Fruit fly (Drosophila melanogaster): ENCODE results near the gene CG34437.
A peak's percentile ranks its signal among the peaks of the same experiment; 100 is the strongest.

Gene CG34437

DNA sequence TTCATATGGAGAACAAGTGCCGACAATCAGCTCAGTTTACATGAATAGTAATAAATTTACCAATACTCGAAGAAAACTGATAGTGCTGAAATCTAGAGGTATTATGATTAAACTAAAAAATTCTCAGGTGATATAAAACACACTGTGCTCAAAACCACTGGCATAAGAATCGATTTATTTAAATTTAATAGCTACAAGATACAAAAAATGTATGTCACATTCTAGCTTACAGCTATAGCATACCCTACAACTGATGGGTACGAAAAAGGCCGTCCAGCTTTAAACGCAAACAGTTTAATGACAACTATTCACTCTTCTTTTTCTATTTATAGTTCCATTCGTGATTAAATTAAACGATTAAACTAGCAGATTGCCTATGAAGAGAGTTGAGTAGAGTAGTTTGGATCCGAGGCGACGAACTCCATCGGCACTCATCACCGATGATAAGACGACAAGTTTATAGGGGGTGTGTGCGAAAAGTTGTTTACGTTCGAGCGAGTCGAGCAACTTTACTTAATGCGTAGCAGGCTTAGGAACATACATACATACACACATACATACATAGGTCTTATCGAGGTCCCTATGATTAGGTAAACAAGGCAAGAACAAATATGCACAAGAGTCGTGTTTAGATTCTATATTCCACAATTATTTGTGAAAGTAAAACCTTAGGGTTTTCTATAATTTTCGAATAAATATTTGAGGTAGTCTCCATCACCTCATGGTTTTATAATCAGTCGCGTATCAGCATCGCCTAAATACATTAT lies 45.4 kb downstream of the CG34437 start (continued):
- peak; percentile 77 for TF ChIP-seq wdn (GFP tag; IDR thresholded peaks at IDR 0.05)
- TF ChIP-seq CG12942 (GFP tag; optimal IDR thresholded peaks at IDR 0.05): peak; percentile 40
- peak; percentile 66 for TF ChIP-seq Aef1 (GFP tag; IDR thresholded peaks at IDR 0.05)
- TF ChIP-seq CG14441 (GFP tag; IDR thresholded peaks at IDR 0.05): peak; percentile 80
- peak in 1 of 2 experiments; percentile 2 for TF ChIP-seq eve (GFP tag; optimal IDR thresholded peaks at IDR 0.05)
- peak; percentile 92 for TF ChIP-seq CG2120 (GFP tag; optimal IDR thresholded peaks at IDR 0.05)
- TF ChIP-seq CG32532 (GFP tag; IDR thresholded peaks at IDR 0.05): peak; percentile 90
- TF ChIP-seq tup (GFP tag; optimal IDR thresholded peaks at IDR 0.05): peak; percentile 78
- TF ChIP-seq NC2β (GFP tag; optimal IDR thresholded peaks at IDR 0.05): peak; percentile 83
- TF ChIP-seq CG9817 (tag; optimal IDR thresholded peaks at IDR 0.05): peak; percentile 57
- no peak for TF ChIP-seq aop (GFP tag; IDR thresholded peaks at IDR 0.05)
- TF ChIP-seq CG9932 (GFP tag; IDR thresholded peaks at IDR 0.05): peak; percentile 89
- peak; percentile 64 to 75 for TF ChIP-seq chif (GFP tag; optimal IDR thresholded peaks at IDR 0.05)
- peak; percentile 58 for TF ChIP-seq CG15514 (GFP tag; optimal IDR thresholded peaks at IDR 0.05)
- no peak for TF ChIP-seq sc (optimal IDR thresholded peaks at IDR 0.05)
- peak; percentile 86 for TF ChIP-seq sc (GFP tag; optimal IDR thresholded peaks at IDR 0.05)
- peak; percentile 18; the same call in 1 of the 2 replicates for TF ChIP-seq CG4404 (GFP tag; IDR thresholded peaks at IDR 0.05)
- peak; percentile 30; the same call in 1 of the 3 replicates for TF ChIP-seq CG7357 (GFP tag; IDR thresholded peaks at IDR 0.05)
- peak; percentile 60 for TF ChIP-seq fd3F (GFP tag; optimal IDR thresholded peaks at IDR 0.05)
- TF ChIP-seq danr (GFP tag; IDR thresholded peaks at IDR 0.05): peak; percentile 61; the same call in 1 of the 2 replicates
- peak; percentile 68 for TF ChIP-seq CG30403 (GFP tag; optimal IDR thresholded peaks at IDR 0.05)
- no peak for TF ChIP-seq HmgD (GFP tag; optimal IDR thresholded peaks at IDR 0.05)
- TF ChIP-seq PHDP (tag; optimal IDR thresholded peaks at IDR 0.05): peak; percentile 63
- TF ChIP-seq CG2116 (GFP tag; optimal IDR thresholded peaks at IDR 0.05): peak; percentile 26
- peak; percentile 19 for TF ChIP-seq CG6683 (GFP tag; optimal IDR thresholded peaks at IDR 0.05)
- TF ChIP-seq grau (tag; optimal IDR thresholded peaks at IDR 0.05): peak; percentile 74
- peak; percentile 52 for TF ChIP-seq slou (GFP tag; optimal IDR thresholded peaks at IDR 0.05)
- peak; percentile 0 for TF ChIP-seq dm (GFP tag; optimal IDR thresholded peaks at IDR 0.05)
- peak; percentile 62 for TF ChIP-seq CG31441 (GFP tag; IDR thresholded peaks at IDR 0.05)
- peak; percentile 67 for TF ChIP-seq Xbp1 (GFP tag; optimal IDR thresholded peaks at IDR 0.05)
- peak; percentile 80 for TF ChIP-seq lilli (GFP tag; optimal IDR thresholded peaks at IDR 0.05)
- TF ChIP-seq disco-r (GFP tag; optimal IDR thresholded peaks at IDR 0.05): peak; percentile 38
- TF ChIP-seq TFAM (GFP tag; optimal IDR thresholded peaks at IDR 0.05): no peak
- no peak for TF ChIP-seq CG6654 (GFP tag; optimal IDR thresholded peaks at IDR 0.05)
- peak; percentile 87 for TF ChIP-seq CG33557 (GFP tag; optimal IDR thresholded peaks at IDR 0.05)
- peak; percentile 11 for TF ChIP-seq CG31388 (GFP tag; optimal IDR thresholded peaks at IDR 0.05)
- TF ChIP-seq toy (GFP tag; IDR thresholded peaks at IDR 0.05): peak; percentile 49; the same call in 1 of the 2 replicates
- TF ChIP-seq pho (GFP tag; optimal IDR thresholded peaks at IDR 0.05): peak; percentile 76
- peak; percentile 40 for TF ChIP-seq fd96Cb (tag; optimal IDR thresholded peaks at IDR 0.05)
- TF ChIP-seq chn (GFP tag; optimal IDR thresholded peaks at IDR 0.05): no peak
- TF ChIP-seq sug (tag; optimal IDR thresholded peaks at IDR 0.05): peak; percentile 87
- no peak for TF ChIP-seq MESR4 (GFP tag; optimal IDR thresholded peaks at IDR 0.05)
- TF ChIP-seq run (tag; optimal IDR thresholded peaks at IDR 0.05): no peak
- TF ChIP-seq ato (GFP tag; IDR thresholded peaks at IDR 0.05; ENCODE audit: partially characterized antibody): no peak
- TF ChIP-seq CG10267 (tag; optimal IDR thresholded peaks at IDR 0.05): peak; percentile 40
- TF ChIP-seq Adf1 (GFP tag; IDR thresholded peaks at IDR 0.05): peak; percentile 55
- TF ChIP-seq luna (GFP tag; optimal IDR thresholded peaks at IDR 0.05): peak; percentile 30
- peak; percentile 25 for TF ChIP-seq Myb (GFP tag; optimal IDR thresholded peaks at IDR 0.05)
- no peak; the same call in 1 of the 2 replicates for TF ChIP-seq Dref (GFP tag; IDR thresholded peaks at IDR 0.05)
- peak; percentile 50 for TF ChIP-seq CG9876 (GFP tag; optimal IDR thresholded peaks at IDR 0.05)

Data from whole organism, embryonic.